Worm (Caenorhabditis elegans) whole organism, young adult: Measurements from ENCODE around the gene npp-21.
A peak's percentile ranks its signal among the peaks of the same experiment; 100 is the strongest.

Experiments used
- C17E4.6 ChIP-seq: fragments of 200-800 bp; sonication (Bioruptor generic); IDR thresholded peaks from 2 replicates; pipeline ENCODE4 v1.3.6; 2022; ENCODE audit warnings: missing genetic modification reagents, missing genetic modification characterization, missing compliant biosample characterization
- F57C9.4 ChIP-seq: sonication (generic microtip); optimal IDR thresholded peaks from 2 replicates; lab custom pipeline; 2017; ENCODE audit warnings: mild to moderate bottlenecking, missing genetic modification characterization, missing compliant biosample characterization
- Y95B8A.8 ChIP-seq: fragments of 200-800 bp; sonication (Bioruptor generic); IDR thresholded peaks from 2 replicates; pipeline ENCODE4 v1.3.6; 2022; ENCODE audit warnings: missing genetic modification reagents, missing genetic modification characterization, missing compliant biosample characterization
- aptf-2 ChIP-seq: fragments of 200-800 bp; sonication (Bioruptor generic); conservative IDR thresholded peaks from 2 replicates; pipeline ENCODE4 v1.3.6; 2022; ENCODE audit warnings: missing genetic modification reagents, missing genetic modification characterization, missing compliant biosample characterization
- bed-2 ChIP-seq: fragments of 200-800 bp; sonication (Bioruptor generic); IDR thresholded peaks from 2 replicates; pipeline ENCODE4 v1.3.6; 2022; ENCODE audit warnings: missing genetic modification reagents, missing genetic modification characterization, missing compliant biosample characterization
- dpl-1 ChIP-seq: fragments of 150-350 bp; optimal IDR thresholded peaks from 2 replicates; lab custom pipeline; 2014; ENCODE audit warnings: missing biosample characterization, missing genetic modification reagents, missing genetic modification characterization
- gei-17 ChIP-seq: fragments of 200-800 bp; sonication (Bioruptor generic); optimal IDR thresholded peaks from 2 replicates; lab custom pipeline; 2018; ENCODE audit warnings: mild to moderate bottlenecking, missing genetic modification characterization, missing compliant biosample characterization
- him-1 ChIP-seq: sonication (generic microtip); optimal IDR thresholded peaks from 2 replicates; lab custom pipeline; 2016; ENCODE audit warnings: missing genotype, missing genetic modification reagents, missing genetic modification characterization, missing compliant biosample characterization
- nhr-80 ChIP-seq: sonication (generic microtip); optimal IDR thresholded peaks from 2 replicates; lab custom pipeline; 2016; ENCODE audit warnings: missing genetic modification characterization, missing compliant biosample characterization
- snpc-4 ChIP-seq, 5 experiments: fragments of 150-350 bp in 1 of 5; sonication (generic microtip) in 4 of 5; optimal IDR thresholded peaks; 2 replicates each; lab custom pipeline; 2014 to 2018; ENCODE audit warnings: missing genetic modification characterization in 5 of 5, missing biosample characterization in 3 of 5, antibody characterized with exemption in 2 of 5, mild to moderate bottlenecking in 2 of 5, missing compliant biosample characterization in 2 of 5, missing genotype in 2 of 5, moderate library complexity in 2 of 5, missing genetic modification reagents in 1 of 5
- tbp1 ChIP-seq: fragments of 200-800 bp; sonication (Bioruptor generic); optimal IDR thresholded peaks from 2 replicates; lab custom pipeline; 2018; ENCODE audit warnings: mild to moderate bottlenecking, missing genetic modification characterization, missing compliant biosample characterization
- unc-130 ChIP-seq: sonication (generic microtip); optimal IDR thresholded peaks from 2 replicates; lab custom pipeline; 2016; ENCODE audit warnings: missing genetic modification reagents, missing genetic modification characterization, missing compliant biosample characterization
- unc-62 ChIP-seq: fragments of 150-350 bp; optimal IDR thresholded peaks from 2 replicates; lab custom pipeline; 2014; ENCODE audit warnings: missing biosample characterization, missing genetic modification reagents, missing genetic modification characterization
- zfh-2 ChIP-seq: fragments of 200-800 bp; sonication (Bioruptor generic); conservative IDR thresholded peaks from 2 replicates; pipeline ENCODE4 v1.3.6; 2022; ENCODE audit warnings: missing genetic modification reagents, missing genetic modification characterization, missing compliant biosample characterization

DNA sequence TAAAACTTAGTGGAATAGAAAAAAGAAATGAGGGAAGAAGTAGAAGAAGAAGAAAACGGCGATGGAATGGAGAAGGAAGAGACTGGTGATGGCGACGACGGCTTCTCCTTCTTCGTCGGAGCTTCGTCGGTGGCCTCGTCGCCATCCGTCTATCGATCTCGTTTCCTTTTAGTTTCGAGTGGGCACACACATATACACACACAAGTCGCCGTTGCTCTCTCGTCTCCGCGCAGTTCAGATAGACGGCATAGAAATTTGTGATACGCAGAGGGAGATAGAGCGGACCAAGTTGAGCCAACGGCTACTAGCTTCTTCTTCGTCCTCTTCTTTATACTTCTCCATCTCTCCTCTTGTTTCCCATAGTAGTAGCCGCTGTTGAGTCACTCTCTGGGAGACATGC, 6.2 kb upstream of the npp-21 start:
- TF ChIP-seq bed-2 (GFP tag; lab: Robert Waterston, UW) (no peak), unc-62 (GFP tag; lab: Kevin White, UChicago) (no peak), tbp1 (GFP tag; lab: Kevin White, UChicago) (no peak), nhr-80 (tag; lab: Kevin White, UChicago) (no peak), Y95B8A.8 (GFP tag; lab: Robert Waterston, UW) (no peak), gei-17 (GFP tag; lab: Kevin White, UChicago) (no peak), C17E4.6 (GFP tag; lab: Robert Waterston, UW) (no peak), snpc-4 (GFP tag; optimal IDR thresholded peaks at IDR 0.05; lab: Kevin White, UChicago) (no peak), snpc-4 (tag; optimal IDR thresholded peaks at IDR 0.05; lab: Kevin White, UChicago) (no peak), him-1 (tag; lab: Kevin White, UChicago) (no peak), zfh-2 (GFP tag; lab: Robert Waterston, UW) (peak; percentile 79), aptf-2 (GFP tag; lab: Robert Waterston, UW) (no peak), dpl-1 (GFP tag; lab: Kevin White, UChicago) (no peak), unc-130 (no peak), F57C9.4 (tag; lab: Kevin White, UChicago) (no peak)
